Worm (Caenorhabditis elegans) whole organism, late embryonic: ENCODE data around the gene sam-4.

Experiments
- C08G9.2 ChIP-seq: sonication (generic microtip); optimal IDR thresholded peaks from 2 replicates; lab custom pipeline; 2016; ENCODE audit warnings: mild to moderate bottlenecking, missing genetic modification characterization, moderate library complexity, missing compliant biosample characterization
- T23F11.4 ChIP-seq: fragments of 200-800 bp; sonication (Bioruptor generic); optimal IDR thresholded peaks from 2 replicates; lab custom pipeline; 2018; ENCODE audit warnings: mild to moderate bottlenecking, missing genetic modification characterization, missing compliant biosample characterization
- ama-1 ChIP-seq: fragments of 150-350 bp; optimal IDR thresholded peaks from 2 replicates; lab custom pipeline; 2014
- ceh-14 ChIP-seq: sonication (generic microtip); optimal IDR thresholded peaks from 2 replicates; lab custom pipeline; 2016; ENCODE audit warnings: missing genotype, missing genetic modification characterization, missing compliant biosample characterization
- dve-1 ChIP-seq: sonication (generic microtip); optimal IDR thresholded peaks from 2 replicates; lab custom pipeline; 2017; ENCODE audit warnings: antibody characterized with exemption, mild to moderate bottlenecking, missing genetic modification characterization, missing compliant biosample characterization
- ets-4 ChIP-seq: sonication (generic microtip); optimal IDR thresholded peaks from 2 replicates; lab custom pipeline; 2016; ENCODE audit warnings: missing genetic modification characterization, missing compliant biosample characterization
- eyg-1 ChIP-seq: sonication (generic microtip); optimal IDR thresholded peaks from 2 replicates; lab custom pipeline; 2016; ENCODE audit warnings: missing genotype, missing genetic modification characterization, missing compliant biosample characterization
- hlh-30 ChIP-seq: sonication (generic microtip); optimal IDR thresholded peaks from 2 replicates; lab custom pipeline; 2017; ENCODE audit warnings: antibody characterized with exemption, missing genetic modification characterization, missing compliant biosample characterization; ENCODE audit not compliant: insufficient read depth
- nfya-1 ChIP-seq: sonication (generic microtip); optimal IDR thresholded peaks from 2 replicates; lab custom pipeline; 2017; ENCODE audit warnings: missing genetic modification characterization, mild to moderate bottlenecking, missing compliant biosample characterization, antibody characterized with exemption, moderate library complexity
- ztf-16 ChIP-seq: sonication (generic microtip); optimal IDR thresholded peaks from 2 replicates; lab custom pipeline; 2017; ENCODE audit warnings: missing genetic modification characterization, missing compliant biosample characterization

DNA sequence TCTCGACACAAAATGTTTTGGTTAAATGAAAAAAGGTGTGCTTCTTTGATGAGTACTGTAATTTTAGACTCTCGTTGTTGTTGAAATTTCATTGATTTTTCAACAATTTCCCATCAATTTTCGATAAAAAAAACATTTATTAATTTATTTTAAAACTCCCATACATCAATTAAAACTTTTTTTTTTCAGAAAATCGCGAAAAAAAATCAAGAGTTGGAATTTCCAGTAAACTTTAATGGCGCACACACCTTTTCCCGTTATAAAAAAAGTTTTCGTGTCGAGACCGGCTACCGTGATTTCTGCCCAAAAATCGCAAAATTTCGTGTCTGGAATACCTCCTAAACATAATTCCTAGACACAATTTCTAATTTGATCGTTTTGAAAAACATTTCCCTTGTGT, 45.7 kb upstream of the sam-4 start, which contains the start of gene C25H3.14:
- TF ChIP-seq dve-1 (no peak), ama-1 (lab: Kevin White, UChicago) (no peak), hlh-30 (tag; lab: Kevin White, UChicago) (no peak), ets-4 (tag; lab: Kevin White, UChicago) (no peak), eyg-1 (tag; lab: Kevin White, UChicago) (no peak), C08G9.2 (no peak), ztf-16 (tag; lab: Kevin White, UChicago) (no peak), T23F11.4 (no peak), nfya-1 (tag; lab: Kevin White, UChicago) (no peak), ceh-14 (tag; lab: Kevin White, UChicago) (no peak)
